Fruit fly (Drosophila melanogaster) whole organism, embryonic: Measurements from ENCODE around the gene CG16953.
A peak's percentile ranks its signal among the peaks of the same experiment; 100 is the strongest.

ENCODE experiments used
- BEAF-32 ChIP-seq: fragments of 200-800 bp; sonication (Bioruptor generic); optimal IDR thresholded peaks from 3 replicates; lab custom pipeline; 2017; ENCODE audit warnings: missing biosample characterization, missing genetic modification characterization, mild to moderate bottlenecking, moderate library complexity, missing genetic modification reagents
- Bdp1 ChIP-seq: fragments of 200-800 bp; sonication (Bioruptor generic); optimal IDR thresholded peaks from 3 replicates; lab custom pipeline; 2016; ENCODE audit warnings: missing biosample characterization, missing genetic modification characterization
- Bteb2 ChIP-seq: fragments of 200-800 bp; sonication (Bioruptor generic); optimal IDR thresholded peaks from 2 replicates; lab custom pipeline; 2016; ENCODE audit warnings: missing biosample characterization, missing genetic modification characterization
- CG1024 ChIP-seq: fragments of 200-800 bp; sonication (Bioruptor generic); IDR thresholded peaks from 2 replicates; pipeline ENCODE4 v1.3.6; 2022; ENCODE audit warnings: missing biosample characterization, missing genetic modification characterization
- CG11560 ChIP-seq: fragments of 200-800 bp; sonication (Bioruptor generic); IDR thresholded peaks from 3 replicates; pipeline ENCODE4 v1.3.6; 2022; ENCODE audit warnings: missing biosample characterization, missing genetic modification characterization
- CG12219 ChIP-seq: fragments of 200-800 bp; sonication (Bioruptor generic); optimal IDR thresholded peaks from 3 replicates; lab custom pipeline; 2018; ENCODE audit warnings: missing biosample characterization, mild to moderate bottlenecking, missing genetic modification characterization
- CG12769 ChIP-seq: fragments of 200-800 bp; sonication (Bioruptor generic); optimal IDR thresholded peaks from 2 replicates; lab custom pipeline; 2019; ENCODE audit warnings: missing biosample characterization, mild to moderate bottlenecking, missing genetic modification characterization, moderate library complexity
- CG13775 ChIP-seq: fragments of 200-800 bp; sonication (Bioruptor generic); optimal IDR thresholded peaks from 3 replicates; lab custom pipeline; 2017; ENCODE audit warnings: missing biosample characterization, mild to moderate bottlenecking, missing genetic modification characterization
- CG15601 ChIP-seq: fragments of 200-800 bp; sonication (Bioruptor generic); optimal IDR thresholded peaks from 3 replicates; lab custom pipeline; 2019; ENCODE audit warnings: missing biosample characterization, mild to moderate bottlenecking, missing genetic modification characterization, moderate library complexity
- CG1647 ChIP-seq: fragments of 200-800 bp; sonication (Bioruptor generic); optimal IDR thresholded peaks from 3 replicates; lab custom pipeline; 2016; ENCODE audit warnings: missing biosample characterization, missing genetic modification characterization
- CG17912 ChIP-seq: fragments of 200-800 bp; sonication (Bioruptor generic); optimal IDR thresholded peaks from 2 replicates; lab custom pipeline; 2018; ENCODE audit warnings: missing biosample characterization, mild to moderate bottlenecking, missing genetic modification characterization
- CG1832 ChIP-seq: fragments of 200-800 bp; sonication (Bioruptor generic); optimal IDR thresholded peaks from 2 replicates; lab custom pipeline; 2017; ENCODE audit warnings: missing biosample characterization, mild to moderate bottlenecking, missing genetic modification characterization, inconsistent platforms
- CG18476 ChIP-seq: fragments of 200-800 bp; sonication (Bioruptor generic); optimal IDR thresholded peaks from 2 replicates; lab custom pipeline; 2016; ENCODE audit warnings: missing biosample characterization, mild to moderate bottlenecking, missing genetic modification characterization
- CG3065 ChIP-seq: fragments of 200-800 bp; sonication (Bioruptor generic); optimal IDR thresholded peaks from 2 replicates; lab custom pipeline; 2016; ENCODE audit warnings: missing biosample characterization, missing genetic modification characterization
- CG33213 ChIP-seq: fragments of 200-800 bp; sonication (Bioruptor generic); optimal IDR thresholded peaks from 3 replicates; lab custom pipeline; 2016; ENCODE audit warnings: missing biosample characterization, missing genetic modification characterization
- CG33557 ChIP-seq: fragments of 200-800 bp; sonication (Bioruptor generic); optimal IDR thresholded peaks from 2 replicates; lab custom pipeline; 2019; ENCODE audit warnings: missing biosample characterization, mild to moderate bottlenecking, missing genetic modification characterization, moderate library complexity
- CG34422 ChIP-seq: fragments of 200-800 bp; sonication (Bioruptor generic); IDR thresholded peaks from 3 replicates; pipeline ENCODE4 v1.3.6; 2022; ENCODE audit warnings: missing biosample characterization, missing genetic modification characterization
- CG5953 ChIP-seq: fragments of 200-800 bp; sonication (Bioruptor generic); IDR thresholded peaks from 2 replicates; pipeline ENCODE4 v1.3.6; 2022; ENCODE audit warnings: missing biosample characterization, missing genetic modification characterization
- CG7372 ChIP-seq: fragments of 200-800 bp; sonication (Bioruptor generic); IDR thresholded peaks from 2 replicates; pipeline ENCODE4 v1.3.6; 2022; ENCODE audit warnings: missing biosample characterization, missing genetic modification characterization
- CG8089 ChIP-seq: fragments of 200-800 bp; sonication (Bioruptor generic); optimal IDR thresholded peaks from 3 replicates; lab custom pipeline; 2016; ENCODE audit warnings: missing biosample characterization, missing genetic modification characterization
- CG8281 ChIP-seq: fragments of 200-800 bp; sonication (Bioruptor generic); optimal IDR thresholded peaks from 2 replicates; lab custom pipeline; 2018; ENCODE audit warnings: missing biosample characterization, mild to moderate bottlenecking, missing genetic modification characterization, moderate library complexity
- CG8478 ChIP-seq: fragments of >200 bp; optimal IDR thresholded peaks from 2 replicates; lab custom pipeline; 2018
- CG9797 ChIP-seq: fragments of 200-800 bp; sonication (Bioruptor generic); optimal IDR thresholded peaks from 3 replicates; lab custom pipeline; 2018; ENCODE audit warnings: missing biosample characterization, mild to moderate bottlenecking, missing genetic modification characterization
- Doc3 ChIP-seq: fragments of 200-800 bp; sonication (Bioruptor generic); IDR thresholded peaks from 3 replicates; pipeline ENCODE4 v1.3.6; 2022; ENCODE audit warnings: missing biosample characterization, missing genetic modification characterization; ENCODE audit not compliant: partially characterized antibody
- Dp ChIP-seq: fragments of 200-800 bp; sonication (Bioruptor generic); optimal IDR thresholded peaks from 2 replicates; lab custom pipeline; 2018; ENCODE audit warnings: missing biosample characterization, mild to moderate bottlenecking, missing genetic modification characterization, moderate library complexity
- GATAe ChIP-seq: fragments of 200-800 bp; sonication (Bioruptor generic); conservative IDR thresholded peaks from 2 replicates; pipeline ENCODE4 v1.3.6; 2022; ENCODE audit warnings: missing biosample characterization, missing genetic modification characterization
- HHEX ChIP-seq: fragments of 200-800 bp; sonication (Bioruptor generic); optimal IDR thresholded peaks from 3 replicates; lab custom pipeline; 2017; ENCODE audit warnings: missing biosample characterization, mild to moderate bottlenecking, missing genetic modification characterization, missing genetic modification reagents
- Kr ChIP-seq: fragments of 200-800 bp; sonication (Bioruptor generic); optimal IDR thresholded peaks from 2 replicates; lab custom pipeline; 2017; ENCODE audit warnings: missing biosample characterization, mild to moderate bottlenecking, missing genetic modification characterization
- MBD-R2 ChIP-seq: fragments of 200-800 bp; sonication (Bioruptor generic); IDR thresholded peaks from 2 replicates; pipeline ENCODE4 v1.3.6; 2022; ENCODE audit warnings: missing biosample characterization, missing genetic modification characterization
- Nf-YC ChIP-seq: fragments of 200-800 bp; optimal IDR thresholded peaks from 3 replicates; lab custom pipeline; 2019; ENCODE audit warnings: missing biosample characterization, mild to moderate bottlenecking, missing genetic modification characterization, moderate library complexity
- Opbp ChIP-seq: fragments of 200-800 bp; sonication (Bioruptor generic); IDR thresholded peaks from 3 replicates; pipeline ENCODE4 v1.3.6; 2022; ENCODE audit warnings: missing biosample characterization, missing genetic modification characterization; ENCODE audit not compliant: partially characterized antibody
- Optix ChIP-seq: fragments of 200-800 bp; sonication (Bioruptor generic); IDR thresholded peaks from 3 replicates; pipeline ENCODE4 v1.3.6; 2022; ENCODE audit warnings: missing biosample characterization, missing genetic modification characterization
- Scr ChIP-seq: fragments of 200-800 bp; sonication (Bioruptor generic); IDR thresholded peaks from 2 replicates; pipeline ENCODE4 v1.3.6; 2022; ENCODE audit warnings: missing biosample characterization, missing genetic modification characterization; ENCODE audit not compliant: partially characterized antibody
- Vsx1 ChIP-seq: fragments of 200-800 bp; sonication (Bioruptor generic); optimal IDR thresholded peaks from 2 replicates; lab custom pipeline; 2017; ENCODE audit warnings: missing biosample characterization, mild to moderate bottlenecking, missing genetic modification characterization, missing genetic modification reagents
- ac ChIP-seq: fragments of 200-800 bp; sonication (Bioruptor generic); optimal IDR thresholded peaks from 3 replicates; lab custom pipeline; 2017; ENCODE audit warnings: missing biosample characterization, mild to moderate bottlenecking, missing genetic modification characterization
- amos ChIP-seq: fragments of 200-800 bp; sonication (Bioruptor generic); IDR thresholded peaks from 2 replicates; pipeline ENCODE4 v1.3.6; 2022; ENCODE audit warnings: missing biosample characterization, missing genetic modification characterization; ENCODE audit not compliant: partially characterized antibody
- da ChIP-seq: fragments of 200-800 bp; sonication (Bioruptor generic); optimal IDR thresholded peaks from 2 replicates; lab custom pipeline; 2016; ENCODE audit warnings: missing biosample characterization, missing genetic modification characterization
- fd3F ChIP-seq: fragments of 200-800 bp; sonication (Bioruptor generic); optimal IDR thresholded peaks from 2 replicates; lab custom pipeline; 2018; ENCODE audit warnings: missing biosample characterization, mild to moderate bottlenecking, missing genetic modification characterization, moderate library complexity
- gsb ChIP-seq: fragments of 200-800 bp; sonication (Bioruptor generic); IDR thresholded peaks from 2 replicates; pipeline ENCODE4 v1.3.6; 2022; ENCODE audit warnings: missing biosample characterization, missing genetic modification characterization
- kay ChIP-seq: fragments of 200-800 bp; sonication (Bioruptor generic); optimal IDR thresholded peaks from 2 replicates; lab custom pipeline; 2016; ENCODE audit warnings: missing biosample characterization, missing genetic modification characterization
- lab ChIP-seq: fragments of 200-800 bp; sonication (Bioruptor generic); optimal IDR thresholded peaks from 3 replicates; lab custom pipeline; 2017; ENCODE audit warnings: missing biosample characterization, missing genetic modification characterization, mild to moderate bottlenecking, moderate library complexity, missing genetic modification reagents
- pfk ChIP-seq: fragments of 200-800 bp; sonication (Bioruptor generic); optimal IDR thresholded peaks from 2 replicates; lab custom pipeline; 2018; ENCODE audit warnings: missing biosample characterization, mild to moderate bottlenecking, missing genetic modification characterization, moderate library complexity
- repo ChIP-seq: fragments of 200-800 bp; sonication (Bioruptor generic); optimal IDR thresholded peaks from 2 replicates; lab custom pipeline; 2016; ENCODE audit warnings: missing biosample characterization, missing genetic modification characterization
- seq ChIP-seq: fragments of 200-800 bp; sonication (Bioruptor generic); IDR thresholded peaks from 2 replicates; pipeline ENCODE4 v1.3.6; 2022; ENCODE audit warnings: missing biosample characterization, missing genetic modification characterization
- so ChIP-seq: fragments of 200-800 bp; sonication (Bioruptor generic); IDR thresholded peaks from 3 replicates; pipeline ENCODE4 v1.3.6; 2022; ENCODE audit warnings: missing biosample characterization, missing genetic modification characterization
- ssp ChIP-seq: fragments of 200-800 bp; sonication (Bioruptor generic); IDR thresholded peaks from 2 replicates; pipeline ENCODE4 v1.3.6; 2022; ENCODE audit warnings: missing biosample characterization, missing genetic modification characterization
- stwl ChIP-seq: fragments of 200-800 bp; sonication (Bioruptor generic); optimal IDR thresholded peaks from 3 replicates; lab custom pipeline; 2018; ENCODE audit warnings: missing biosample characterization, mild to moderate bottlenecking, missing genetic modification characterization, moderate library complexity
- vvl ChIP-seq: fragments of 200-800 bp; sonication (Bioruptor generic); IDR thresholded peaks from 2 replicates; pipeline ENCODE4 v1.3.6; 2022; ENCODE audit warnings: missing biosample characterization, missing genetic modification characterization
- wdn ChIP-seq: fragments of 200-800 bp; sonication (Bioruptor generic); IDR thresholded peaks from 2 replicates; pipeline ENCODE4 v1.3.6; 2022; ENCODE audit warnings: missing biosample characterization, missing genetic modification characterization

The CG16953 gene

dm6 chr3R:20556281-20557113 is 29.1 kb downstream of the CG16953 start (continued):
- TF ChIP-seq Doc3 (GFP tag; lab: Robert Waterston, UW): no peak
- TF ChIP-seq CG1832 (GFP tag; lab: Kevin White, UChicago): no peak
- no peak for TF ChIP-seq CG8281 (tag; lab: Kevin White, UChicago)
- TF ChIP-seq CG7372 (GFP tag; lab: Robert Waterston, UW): peak; percentile 82
- no peak for TF ChIP-seq repo (GFP tag; lab: Kevin White, UChicago)
- no peak for TF ChIP-seq Dp
- no peak for TF ChIP-seq CG3065 (GFP tag; lab: Kevin White, UChicago)
- peak; percentile 29 for TF ChIP-seq Bdp1
- TF ChIP-seq HHEX: no peak
- no peak for TF ChIP-seq CG12769 (tag; lab: Kevin White, UChicago)
- peak; percentile 33; the same call in 1 of the 2 replicates for TF ChIP-seq ssp (GFP tag; lab: Robert Waterston, UW)
- TF ChIP-seq CG12219 (GFP tag; lab: Kevin White, UChicago): no peak
- TF ChIP-seq CG8478: no peak
- no peak for TF ChIP-seq CG17912 (GFP tag; lab: Kevin White, UChicago)
- TF ChIP-seq wdn (GFP tag; lab: Robert Waterston, UW): peak; percentile 61
- TF ChIP-seq stwl: no peak
- no peak for TF ChIP-seq Optix (GFP tag; lab: Robert Waterston, UW)
- peak; percentile 69 for TF ChIP-seq gsb (GFP tag; lab: Robert Waterston, UW)
- no peak for TF ChIP-seq pfk (GFP tag; lab: Kevin White, UChicago)
- TF ChIP-seq GATAe (GFP tag; lab: Robert Waterston, UW): peak; percentile 58; the same call in 1 of the 2 replicates
- TF ChIP-seq fd3F (GFP tag; lab: Kevin White, UChicago): peak; percentile 56
- TF ChIP-seq kay (GFP tag; lab: Kevin White, UChicago): no peak
- peak; percentile 52; the same call in 1 of the 2 replicates for TF ChIP-seq vvl (GFP tag; lab: Robert Waterston, UW)
- peak; percentile 5 for TF ChIP-seq Bteb2 (GFP tag; lab: Kevin White, UChicago)
- no peak for TF ChIP-seq CG9797 (GFP tag; lab: Kevin White, UChicago)
- TF ChIP-seq CG13775 (GFP tag; lab: Kevin White, UChicago): peak; percentile 53
- TF ChIP-seq CG15601 (tag; lab: Kevin White, UChicago): no peak
- no peak for TF ChIP-seq da (GFP tag; lab: Kevin White, UChicago)
- no peak for TF ChIP-seq Vsx1 (GFP tag; lab: Kevin White, UChicago)
- TF ChIP-seq so: peak; percentile 86
- peak; percentile 70; the same call in 2 of the 3 replicates for TF ChIP-seq CG11560 (tag; lab: Robert Waterston, UW)
- peak; percentile 47; the same call in 1 of the 2 replicates for TF ChIP-seq MBD-R2 (GFP tag; lab: Robert Waterston, UW)
- no peak for TF ChIP-seq Nf-YC (tag; lab: Kevin White, UChicago)
- TF ChIP-seq CG34422 (GFP tag; lab: Robert Waterston, UW): peak; percentile 78
- peak; percentile 65 for TF ChIP-seq seq (GFP tag; lab: Robert Waterston, UW)
- peak; percentile 11; the same call in 1 of the 2 replicates for TF ChIP-seq CG1024 (GFP tag; lab: Robert Waterston, UW)
- no peak for TF ChIP-seq BEAF-32
- no peak; the same call in 1 of the 2 replicates for TF ChIP-seq amos (GFP tag; lab: Robert Waterston, UW)
- TF ChIP-seq Kr (GFP tag; lab: Kevin White, UChicago): no peak
- TF ChIP-seq CG33557: no peak
- TF ChIP-seq lab (GFP tag; lab: Kevin White, UChicago): peak; percentile 87
- TF ChIP-seq CG18476 (GFP tag; lab: Kevin White, UChicago): peak; percentile 71
- TF ChIP-seq CG5953: 0 out of 2 replicates have a peak, but pooled peaks have one; percentile 34
- TF ChIP-seq CG8089 (GFP tag; lab: Kevin White, UChicago): no peak
- no peak for TF ChIP-seq Opbp (GFP tag; lab: Robert Waterston, UW)
- TF ChIP-seq Scr (GFP tag; lab: Robert Waterston, UW): no peak
- no peak for TF ChIP-seq CG1647 (GFP tag; lab: Kevin White, UChicago)
- TF ChIP-seq CG33213: peak; percentile 20
- TF ChIP-seq ac (GFP tag; lab: Kevin White, UChicago): no peak
